Fruit fly (Drosophila melanogaster) whole organism, prepupa: ENCODE measurements around the gene CG10561.
A peak's percentile ranks its signal among the peaks of the same experiment; 100 is the strongest.

Source experiments
- Blimp-1 ChIP-seq: fragments of 200-800 bp; sonication (Bioruptor generic); optimal IDR thresholded peaks from 3 replicates; lab custom pipeline; 2017; ENCODE audit warnings: missing biosample characterization, missing genetic modification characterization, mild to moderate bottlenecking, moderate library complexity, missing genetic modification reagents
- CG10631 ChIP-seq: fragments of 200-800 bp; sonication (Bioruptor generic); optimal IDR thresholded peaks from 2 replicates; lab custom pipeline; 2016; ENCODE audit warnings: missing biosample characterization, missing genetic modification characterization
- CG10669 ChIP-seq: fragments of 200-800 bp; sonication (Bioruptor generic); optimal IDR thresholded peaks from 3 replicates; lab custom pipeline; 2018; ENCODE audit warnings: missing biosample characterization, mild to moderate bottlenecking, missing genetic modification characterization, moderate library complexity
- CG11762 ChIP-seq: fragments of 200-800 bp; sonication (Bioruptor generic); optimal IDR thresholded peaks from 3 replicates; lab custom pipeline; 2016; ENCODE audit warnings: missing biosample characterization, missing genetic modification characterization; ENCODE audit not compliant: insufficient read depth
- CG11902 ChIP-seq: fragments of 200-800 bp; sonication (Bioruptor generic); optimal IDR thresholded peaks from 3 replicates; lab custom pipeline; 2016; ENCODE audit warnings: missing biosample characterization, missing genetic modification characterization
- CG15336 ChIP-seq: fragments of 200-800 bp; sonication (Bioruptor generic); IDR thresholded peaks from 2 replicates; pipeline ENCODE4 v1.3.6; 2022; ENCODE audit warnings: missing biosample characterization, missing genetic modification characterization
- CG1621 ChIP-seq: fragments of 200-800 bp; sonication (Bioruptor generic); optimal IDR thresholded peaks from 3 replicates; lab custom pipeline; 2018; ENCODE audit warnings: missing biosample characterization, mild to moderate bottlenecking, missing genetic modification characterization
- CG16779 ChIP-seq: fragments of 200-800 bp; sonication (Bioruptor generic); optimal IDR thresholded peaks from 3 replicates; lab custom pipeline; 2017; ENCODE audit warnings: missing biosample characterization, mild to moderate bottlenecking, missing genetic modification characterization
- CG3032 ChIP-seq: fragments of 200-800 bp; optimal IDR thresholded peaks from 2 replicates; lab custom pipeline; 2019; ENCODE audit warnings: missing biosample characterization, mild to moderate bottlenecking, missing genetic modification characterization, moderate library complexity
- CG32006 ChIP-seq: fragments of 200-800 bp; sonication (Bioruptor generic); optimal IDR thresholded peaks from 3 replicates; lab custom pipeline; 2017; ENCODE audit warnings: missing biosample characterization, mild to moderate bottlenecking, missing genetic modification characterization
- CG34406 ChIP-seq: fragments of 200-800 bp; sonication (Bioruptor generic); optimal IDR thresholded peaks from 3 replicates; lab custom pipeline; 2016; ENCODE audit warnings: missing biosample characterization, missing genetic modification characterization
- CG6163 ChIP-seq: fragments of 200-800 bp; sonication (Bioruptor generic); IDR thresholded peaks from 3 replicates; pipeline ENCODE4 v1.3.6; 2022; ENCODE audit warnings: missing biosample characterization, missing genetic modification characterization
- CG6792 ChIP-seq: fragments of 200-800 bp; sonication (Bioruptor generic); optimal IDR thresholded peaks from 3 replicates; lab custom pipeline; 2016; ENCODE audit warnings: missing biosample characterization, missing genetic modification characterization
- CG6808 ChIP-seq: fragments of 200-800 bp; sonication (Bioruptor generic); optimal IDR thresholded peaks from 3 replicates; lab custom pipeline; 2017; ENCODE audit warnings: missing biosample characterization, missing genetic modification characterization, mild to moderate bottlenecking, moderate library complexity, missing genetic modification reagents
- CG6854 ChIP-seq: fragments of 200-800 bp; sonication (Bioruptor generic); optimal IDR thresholded peaks from 2 replicates; lab custom pipeline; 2017; ENCODE audit warnings: missing biosample characterization, mild to moderate bottlenecking, missing genetic modification characterization
- CG7368 ChIP-seq: fragments of 200-800 bp; sonication (Bioruptor generic); optimal IDR thresholded peaks from 3 replicates; lab custom pipeline; 2016; ENCODE audit warnings: missing biosample characterization, missing genetic modification characterization
- CG8319 ChIP-seq: fragments of 200-800 bp; sonication (Bioruptor generic); optimal IDR thresholded peaks from 3 replicates; lab custom pipeline; 2016; ENCODE audit warnings: missing biosample characterization, missing genetic modification characterization
- CG8632 ChIP-seq: fragments of 200-800 bp; sonication (Bioruptor generic); optimal IDR thresholded peaks from 3 replicates; lab custom pipeline; 2016; ENCODE audit warnings: missing biosample characterization, missing genetic modification characterization
- CG9139 ChIP-seq: fragments of 200-800 bp; sonication (Bioruptor generic); optimal IDR thresholded peaks from 3 replicates; lab custom pipeline; 2017; ENCODE audit warnings: missing biosample characterization, mild to moderate bottlenecking, missing genetic modification characterization
- Eip75B ChIP-seq: fragments of 200-800 bp; sonication (Bioruptor generic); optimal IDR thresholded peaks from 3 replicates; lab custom pipeline; 2016; ENCODE audit warnings: missing biosample characterization, missing genetic modification characterization
- Eip78C ChIP-seq: fragments of 200-800 bp; sonication (Bioruptor generic); peaks from one replicate; lab custom pipeline; 2016; ENCODE audit warnings: missing biosample characterization, missing genetic modification characterization
- Ets21C ChIP-seq: fragments of 200-800 bp; sonication (Bioruptor generic); optimal IDR thresholded peaks from 3 replicates; lab custom pipeline; 2016; ENCODE audit warnings: missing biosample characterization, missing genetic modification characterization
- Ets96B ChIP-seq: fragments of 200-800 bp; optimal IDR thresholded peaks from 2 replicates; lab custom pipeline; 2019; ENCODE audit warnings: missing biosample characterization, mild to moderate bottlenecking, missing genetic modification characterization, moderate library complexity
- Gug ChIP-seq: fragments of 200-800 bp; sonication (Bioruptor generic); IDR thresholded peaks from 2 replicates; pipeline ENCODE4 v1.3.6; 2022; ENCODE audit warnings: missing biosample characterization, missing genetic modification characterization
- Hr38 ChIP-seq: sonication (Bioruptor generic); optimal IDR thresholded peaks from 2 replicates; lab custom pipeline; 2016; ENCODE audit warnings: missing biosample characterization, missing genetic modification characterization
- Hr39 ChIP-seq: fragments of 200-800 bp; sonication (Bioruptor generic); optimal IDR thresholded peaks from 2 replicates; lab custom pipeline; 2016; ENCODE audit warnings: missing biosample characterization, missing genetic modification characterization
- Hr4 ChIP-seq: fragments of 200-800 bp; sonication (Bioruptor generic); optimal IDR thresholded peaks from 3 replicates; lab custom pipeline; 2016; ENCODE audit warnings: missing biosample characterization, missing genetic modification characterization
- Lpt ChIP-seq: fragments of 200-800 bp; sonication (Bioruptor generic); optimal IDR thresholded peaks from 3 replicates; lab custom pipeline; 2016; ENCODE audit warnings: missing biosample characterization, missing genetic modification characterization
- Met ChIP-seq: fragments of 200-800 bp; sonication (Bioruptor generic); optimal IDR thresholded peaks from 3 replicates; lab custom pipeline; 2016; ENCODE audit warnings: missing biosample characterization, missing genetic modification characterization
- OdsH ChIP-seq: fragments of 200-800 bp; sonication (Bioruptor generic); optimal IDR thresholded peaks from 3 replicates; lab custom pipeline; 2016; ENCODE audit warnings: missing biosample characterization, missing genetic modification characterization
- Smox ChIP-seq: fragments of 200-800 bp; sonication (Bioruptor generic); optimal IDR thresholded peaks from 3 replicates; lab custom pipeline; 2016; ENCODE audit warnings: missing biosample characterization, missing genetic modification characterization
- Sox102F ChIP-seq: fragments of 200-800 bp; sonication (Bioruptor generic); optimal IDR thresholded peaks from 2 replicates; lab custom pipeline; 2016; ENCODE audit warnings: missing biosample characterization, mild to moderate bottlenecking, missing genetic modification characterization
- Sox14 ChIP-seq: fragments of 200-800 bp; sonication (Bioruptor generic); optimal IDR thresholded peaks from 3 replicates; lab custom pipeline; 2016; ENCODE audit warnings: missing biosample characterization, missing genetic modification characterization
- Sox15 ChIP-seq: fragments of 200-800 bp; sonication (Bioruptor generic); optimal IDR thresholded peaks from 3 replicates; lab custom pipeline; 2016; ENCODE audit warnings: missing biosample characterization, missing genetic modification characterization
- achi ChIP-seq: fragments of 200-800 bp; sonication (Bioruptor generic); optimal IDR thresholded peaks from 3 replicates; lab custom pipeline; 2016; ENCODE audit warnings: missing biosample characterization, missing genetic modification characterization
- acj6 ChIP-seq: fragments of 200-800 bp; sonication (Bioruptor generic); optimal IDR thresholded peaks from 3 replicates; lab custom pipeline; 2016; ENCODE audit warnings: missing biosample characterization, missing genetic modification characterization
- eg ChIP-seq: fragments of 200-800 bp; sonication (Bioruptor generic); IDR thresholded peaks from 3 replicates; pipeline ENCODE4 v1.3.6; 2022; ENCODE audit warnings: missing biosample characterization, missing genetic modification characterization
- esn ChIP-seq: fragments of 200-800 bp; sonication (Bioruptor generic); optimal IDR thresholded peaks from 2 replicates; lab custom pipeline; 2016; ENCODE audit warnings: missing biosample characterization, mild to moderate bottlenecking, missing genetic modification characterization, moderate library complexity
- fd59A ChIP-seq: fragments of 200-800 bp; sonication (Bioruptor generic); optimal IDR thresholded peaks from 2 replicates; lab custom pipeline; 2017; ENCODE audit warnings: missing biosample characterization, mild to moderate bottlenecking, missing genetic modification characterization, missing genetic modification reagents
- fd85E ChIP-seq: fragments of 200-800 bp; sonication (Bioruptor generic); optimal IDR thresholded peaks from 3 replicates; lab custom pipeline; 2016; ENCODE audit warnings: missing biosample characterization, missing genetic modification characterization
- pdm3 ChIP-seq: fragments of 200-800 bp; sonication (Bioruptor generic); optimal IDR thresholded peaks from 3 replicates; lab custom pipeline; 2016; ENCODE audit warnings: missing biosample characterization, missing genetic modification characterization
- salr ChIP-seq, 2 experiments: fragments of 200-800 bp; sonication (Bioruptor generic); optimal IDR thresholded peaks; 3 replicates each; lab custom pipeline; 2016 to 2018; ENCODE audit warnings: missing biosample characterization in 2 of 2, missing genetic modification characterization in 2 of 2, mild to moderate bottlenecking in 1 of 2
- spab ChIP-seq: fragments of 200-800 bp; sonication (Bioruptor generic); optimal IDR thresholded peaks from 2 replicates; lab custom pipeline; 2017; ENCODE audit warnings: missing biosample characterization, mild to moderate bottlenecking, missing genetic modification characterization, missing genetic modification reagents
- ss ChIP-seq, 2 experiments: fragments of 200-800 bp; sonication (Bioruptor generic); optimal IDR thresholded peaks; 2 replicates in 1 of 2; 3 replicates in 1 of 2; lab custom pipeline; 2017 to 2018; ENCODE audit warnings: mild to moderate bottlenecking in 2 of 2, missing biosample characterization in 2 of 2, missing genetic modification characterization in 2 of 2, moderate library complexity in 1 of 2
- svp ChIP-seq: fragments of 200-800 bp; sonication (Bioruptor generic); peaks from one replicate; lab custom pipeline; 2016; ENCODE audit warnings: missing biosample characterization, missing genetic modification characterization
- topi ChIP-seq: fragments of 200-800 bp; sonication (Bioruptor generic); optimal IDR thresholded peaks from 3 replicates; lab custom pipeline; 2016; ENCODE audit warnings: missing biosample characterization, missing genetic modification characterization
- vri ChIP-seq: fragments of 200-800 bp; sonication (Bioruptor generic); optimal IDR thresholded peaks from 3 replicates; lab custom pipeline; 2016; ENCODE audit warnings: missing biosample characterization, mild to moderate bottlenecking, missing genetic modification characterization

The CG10561 gene

DNA sequence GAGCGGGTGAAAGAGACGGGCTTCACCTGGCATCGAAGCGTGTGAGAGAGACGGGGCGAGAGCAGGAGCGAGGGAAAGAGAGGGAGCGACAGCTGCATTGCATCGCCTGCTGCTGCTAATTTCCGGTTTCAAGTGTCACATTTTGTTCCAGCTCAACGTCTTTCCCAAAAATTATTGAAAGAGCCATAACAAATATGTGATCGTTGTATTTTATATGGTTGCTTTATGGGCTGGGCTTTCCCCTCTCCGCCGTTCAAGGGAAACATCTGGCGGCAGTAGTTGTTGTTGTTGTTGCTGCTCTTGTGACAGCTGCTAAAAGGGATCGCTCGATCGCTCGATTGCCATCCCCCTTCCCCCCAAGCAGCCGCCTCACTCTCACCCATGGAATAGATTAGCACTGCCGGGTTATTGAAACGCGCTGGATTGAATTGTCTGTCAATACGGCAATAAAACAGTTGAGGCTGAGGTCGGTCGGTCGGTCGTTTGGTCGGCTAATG, 40.7 kb downstream of the CG10561 start (continued):
- no peak for TF ChIP-seq CG7368 (GFP tag; lab: Kevin White, UChicago)
- TF ChIP-seq fd59A = no peak
- no peak for TF ChIP-seq CG10669 (GFP tag; lab: Kevin White, UChicago)
- TF ChIP-seq CG9139 (GFP tag; lab: Kevin White, UChicago) = peak; percentile 80
- TF ChIP-seq Ets96B = no peak
- TF ChIP-seq Sox15 (GFP tag; lab: Kevin White, UChicago) = no peak
- no peak for TF ChIP-seq Hr4
- no peak for TF ChIP-seq achi

dm6 chr2L:19155937-19156736, 41.9 kb downstream of the CG10561 start:
- TF ChIP-seq CG1621 (tag; lab: Kevin White, UChicago) (peak; percentile 94), eg (GFP tag; lab: Robert Waterston, UW) (peak; percentile 70), Smox (GFP tag; lab: Kevin White, UChicago) (no peak), CG10669 (GFP tag; lab: Kevin White, UChicago) (peak; percentile 71), CG6792 (GFP tag; lab: Kevin White, UChicago) (peak; percentile 11), CG11762 (GFP tag; lab: Kevin White, UChicago) (peak; percentile 18), CG10631 (GFP tag; lab: Kevin White, UChicago) (peak; percentile 49), pdm3 (peak; percentile 33), CG34406 (GFP tag; lab: Kevin White, UChicago) (no peak), Blimp-1 (GFP tag; lab: Kevin White, UChicago) (no peak), CG15336 (0 out of 2 replicates have a peak, but pooled peaks have one; percentile 23), svp (GFP tag; lab: Kevin White, UChicago) (peak; percentile 89), acj6 (GFP tag; lab: Kevin White, UChicago) (peak; percentile 8), Sox14 (GFP tag; lab: Kevin White, UChicago) (no peak), CG6854 (GFP tag; lab: Kevin White, UChicago) (no peak), Met (GFP tag; lab: Kevin White, UChicago) (no peak), fd85E (GFP tag; lab: Kevin White, UChicago) (no peak), Gug (peak; percentile 33; the same call in 1 of the 2 replicates), CG32006 (no peak), Hr39 (no peak), topi (GFP tag; lab: Kevin White, UChicago) (peak; percentile 44), esn (GFP tag; lab: Kevin White, UChicago) (no peak), OdsH (GFP tag; lab: Kevin White, UChicago) (peak; percentile 0), Eip78C (GFP tag; lab: Kevin White, UChicago) (peak; percentile 90), CG9139 (GFP tag; lab: Kevin White, UChicago) (peak; percentile 100), achi (no peak), vri (GFP tag; lab: Kevin White, UChicago) (no peak), CG6808 (GFP tag; lab: Kevin White, UChicago) (peak; percentile 96), CG7368 (GFP tag; lab: Kevin White, UChicago) (peak; percentile 31), CG8632 (GFP tag; lab: Kevin White, UChicago) (no peak), Ets96B (peak; percentile 71), salr (GFP tag; optimal IDR thresholded peaks at IDR 0.05; lab: Kevin White, UChicago) (peak; percentile 50 to 70), Lpt (GFP tag; lab: Kevin White, UChicago) (peak; percentile 25), Eip75B (GFP tag; lab: Kevin White, UChicago) (peak; percentile 1), spab (GFP tag; lab: Kevin White, UChicago) (peak; percentile 89), CG8319 (GFP tag; lab: Kevin White, UChicago) (no peak), CG16779 (tag; lab: Kevin White, UChicago) (peak; percentile 86), CG11902 (peak; percentile 12), Sox102F (GFP tag; lab: Kevin White, UChicago) (no peak), Hr38 (no peak), CG6163 (peak; percentile 89), Ets21C (no peak), CG3032 (tag; lab: Kevin White, UChicago) (peak; percentile 70), ss (GFP tag; optimal IDR thresholded peaks at IDR 0.05; lab: Kevin White, UChicago) (peak; percentile 100), fd59A (peak; percentile 67)
